Worm (Caenorhabditis elegans) whole organism, L4 larva: ENCODE results near the gene ZC302.3.

Experiments
- Y75B8A.6 ChIP-seq: fragments of 200-800 bp; sonication (Bioruptor generic); IDR thresholded peaks from 2 replicates; pipeline ENCODE4 v1.3.6; 2022; ENCODE audit warnings: missing genetic modification reagents, missing genetic modification characterization, missing compliant biosample characterization
- ama-1 ChIP-seq: fragments of 150-350 bp; optimal IDR thresholded peaks from 2 replicates; lab custom pipeline; 2014; ENCODE audit warnings: inconsistent platforms, mixed read lengths
- attf-4 ChIP-seq: sonication (generic microtip); optimal IDR thresholded peaks from 3 replicates; lab custom pipeline; 2017; ENCODE audit warnings: missing biosample characterization, missing genetic modification characterization
- daf-12 ChIP-seq: fragments of 150-350 bp; optimal IDR thresholded peaks from 2 replicates; lab custom pipeline; 2014; ENCODE audit warnings: missing biosample characterization, missing genetic modification reagents, missing genetic modification characterization
- duxl-1 ChIP-seq: sonication (generic microtip); optimal IDR thresholded peaks from 2 replicates; lab custom pipeline; 2016; ENCODE audit warnings: mild to moderate bottlenecking, missing genetic modification characterization, moderate library complexity, missing compliant biosample characterization; ENCODE audit not compliant: poor library complexity
- egl-27 ChIP-seq: sonication (generic microtip); optimal IDR thresholded peaks from 3 replicates; lab custom pipeline; 2017; ENCODE audit warnings: missing biosample characterization, missing genetic modification reagents, missing genetic modification characterization
- egl-43 ChIP-seq: fragments of 200-800 bp; sonication (Bioruptor generic); IDR thresholded peaks from 2 replicates; pipeline ENCODE4 v1.3.6; 2022; ENCODE audit warnings: missing genetic modification reagents, missing genetic modification characterization, missing compliant biosample characterization
- gei-8 ChIP-seq: fragments of 200-800 bp; sonication (Bioruptor generic); optimal IDR thresholded peaks from 2 replicates; lab custom pipeline; 2018; ENCODE audit warnings: mild to moderate bottlenecking, missing genetic modification characterization, missing compliant biosample characterization
- lin-38 ChIP-seq: fragments of 200-800 bp; sonication (Bioruptor generic); IDR thresholded peaks from 2 replicates; pipeline ENCODE4 v1.3.6; 2022; ENCODE audit warnings: missing genetic modification reagents, missing genetic modification characterization, missing compliant biosample characterization
- nhr-237 ChIP-seq: sonication (generic microtip); optimal IDR thresholded peaks from 2 replicates; lab custom pipeline; 2017; ENCODE audit warnings: missing biosample characterization, missing genetic modification characterization
- nhr-76 ChIP-seq: fragments of 150-350 bp; optimal IDR thresholded peaks from 2 replicates; lab custom pipeline; 2014; ENCODE audit warnings: missing biosample characterization, missing genetic modification characterization
- unc-130 ChIP-seq: sonication (generic microtip); optimal IDR thresholded peaks from 2 replicates; lab custom pipeline; 2016; ENCODE audit warnings: missing genetic modification reagents, missing genetic modification characterization, missing compliant biosample characterization
- ztf-11 ChIP-seq: fragments of 150-350 bp; optimal IDR thresholded peaks from 2 replicates; lab custom pipeline; 2014; ENCODE audit warnings: missing biosample characterization, missing genetic modification characterization

- TF ChIP-seq duxl-1 (tag; lab: Kevin White, UChicago) (no peak), nhr-76 (tag; lab: Kevin White, UChicago) (no peak), nhr-237 (tag; lab: Kevin White, UChicago) (no peak), gei-8 (no peak), Y75B8A.6 (GFP tag; lab: Robert Waterston, UW) (no peak), egl-27 (tag; lab: Kevin White, UChicago) (no peak), ama-1 (lab: Kevin White, UChicago) (no peak), daf-12 (tag; lab: Kevin White, UChicago) (no peak), lin-38 (GFP tag; lab: Robert Waterston, UW) (no peak), egl-43 (GFP tag; lab: Robert Waterston, UW) (no peak), attf-4 (tag; lab: Kevin White, UChicago) (no peak), unc-130 (GFP tag; lab: Kevin White, UChicago) (no peak), ztf-11 (tag; lab: Kevin White, UChicago) (no peak)
Observed at ce11 chrV:10743649-10744048, 2.4 kb upstream of the ZC302.3 start, which contains the start of gene srj-22.
